Worm (Caenorhabditis elegans): ENCODE data around the gene F27D9.13.

Gene F27D9.13

ce11 chrX:7659591-7660433 lies 7.4 kb downstream of the F27D9.13 start:
- TF ChIP-seq dve-1 (tag; optimal IDR thresholded peaks at IDR 0.05; ENCODE audit: insufficient read depth) (peak; percentile 1), sdz-12 (GFP tag; optimal IDR thresholded peaks at IDR 0.05) (no peak), mxl-3 (GFP tag; optimal IDR thresholded peaks at IDR 0.05) (peak; percentile 15), T26A8.4 (GFP tag; IDR thresholded peaks at IDR 0.05) (no peak), unc-62 (GFP tag; optimal IDR thresholded peaks at IDR 0.05 in 1 of 2) (peak in 1 of 2 experiments; percentile 47), unc-62 (tag; optimal IDR thresholded peaks at IDR 0.05) (no peak), hlh-30 (tag; optimal IDR thresholded peaks at IDR 0.05; ENCODE audit: insufficient read depth) (peak; percentile 77), R02D3.7 (tag; optimal IDR thresholded peaks at IDR 0.05) (no peak), mxl-2 (GFP tag; conservative IDR thresholded peaks at IDR 0.05) (no peak), mdl-1 (tag; optimal IDR thresholded peaks at IDR 0.05) (peak in 1 of 2 experiments; percentile 44), daf-16 (GFP tag; optimal IDR thresholded peaks at IDR 0.05) (peak in 1 of 2 experiments; percentile 9), daf-16 (tag; optimal IDR thresholded peaks at IDR 0.05) (peak; percentile 16), nhr-28 (tag; optimal IDR thresholded peaks at IDR 0.05) (peak; percentile 84), hlh-11 (tag; optimal IDR thresholded peaks at IDR 0.05) (peak; percentile 6), mep-1 (tag; optimal IDR thresholded peaks at IDR 0.05) (peak; percentile 3), aha-1 (tag) (peak; percentile 92), lsy-2 (tag; optimal IDR thresholded peaks at IDR 0.05) (peak in 1 of 2 experiments; percentile 24)

ce11 chrX:7656875-7657274 lies 10.4 kb downstream of the F27D9.13 start, which contains the start of gene F27D9.12:
Gene F27D9.12, minus strand, starts transcription at chrX:7656975.
- TF ChIP-seq fos-1 (tag; optimal IDR thresholded peaks at IDR 0.05) (no peak), lsy-2 (tag; optimal IDR thresholded peaks at IDR 0.05) (peak in 1 of 2 experiments; percentile 14), fkh-10 (GFP tag; optimal IDR thresholded peaks at IDR 0.05) (no peak), Y48G9A.11 (GFP tag; IDR thresholded peaks at IDR 0.05) (no peak)

ce11 chrX:7655469-7656003 lies 11.7 kb downstream of the F27D9.13 start:
- no peak for TF ChIP-seq F26F4.8 (GFP tag; conservative IDR thresholded peaks at IDR 0.05)
- peak; percentile 18 to 39 for TF ChIP-seq mdl-1 (tag; optimal IDR thresholded peaks at IDR 0.05)
- TF ChIP-seq hlh-30 (tag; optimal IDR thresholded peaks at IDR 0.05; ENCODE audit: insufficient read depth), result peak; percentile 75
- TF ChIP-seq hif-1 (tag; optimal IDR thresholded peaks at IDR 0.05), result peak in 1 of 2 experiments; percentile 5
- 0 out of 2 replicates have a peak, but pooled peaks have one; percentile 8 for TF ChIP-seq Y48G9A.11 (GFP tag; IDR thresholded peaks at IDR 0.05)

- peak; percentile 37 for TF ChIP-seq hlh-30 (tag; optimal IDR thresholded peaks at IDR 0.05; ENCODE audit: insufficient read depth)
- no peak for TF ChIP-seq ceh-28 (tag; optimal IDR thresholded peaks at IDR 0.05)
- no peak for TF ChIP-seq vab-7 (GFP tag; IDR thresholded peaks at IDR 0.05)
- 0 out of 2 replicates have a peak, but pooled peaks have one; percentile 47 for TF ChIP-seq egl-43 (GFP tag; IDR thresholded peaks at IDR 0.05)
- TF ChIP-seq aha-1 (tag), result peak; percentile 9
- no peak for TF ChIP-seq daf-19 (GFP tag; conservative IDR thresholded peaks at IDR 0.05)
- TF ChIP-seq F10B5.3 (tag; optimal IDR thresholded peaks at IDR 0.05), result no peak
- peak; percentile 12 for TF ChIP-seq hlh-11 (tag; optimal IDR thresholded peaks at IDR 0.05)
- no peak for TF ChIP-seq lin-15B (tag; optimal IDR thresholded peaks at IDR 0.05)
- peak in 1 of 2 experiments; percentile 67 for TF ChIP-seq mdl-1 (tag; optimal IDR thresholded peaks at IDR 0.05)
- TF ChIP-seq set-16 (GFP tag; IDR thresholded peaks at IDR 0.05), result peak; percentile 20; the same call in 1 of the 2 replicates
- no peak for TF ChIP-seq duxl-1 (tag; optimal IDR thresholded peaks at IDR 0.05; ENCODE audit: poor library complexity)
- TF ChIP-seq hif-1 (tag; optimal IDR thresholded peaks at IDR 0.05), result peak in 1 of 2 experiments; percentile 51
- no peak for TF ChIP-seq F26F4.8 (GFP tag; conservative IDR thresholded peaks at IDR 0.05)
- peak; percentile 27 for TF ChIP-seq rbr-2 (tag; optimal IDR thresholded peaks at IDR 0.05)
- TF ChIP-seq nhr-41 (GFP tag; IDR thresholded peaks at IDR 0.05), result no peak
- no peak for TF ChIP-seq pqm-1 (tag; optimal IDR thresholded peaks at IDR 0.05)
Observed at ce11 chrX:7653708-7654390, 13.4 kb downstream of the F27D9.13 start.

Data from whole organism, L4 larva.